Worm (Caenorhabditis elegans): ENCODE measurements around the gene dct-6.

- TF ChIP-seq mep-1 (tag; optimal IDR thresholded peaks at IDR 0.05) (no peak), ets-5 (GFP tag; IDR thresholded peaks at IDR 0.05) (no peak), unc-130 (tag; optimal IDR thresholded peaks at IDR 0.05) (no peak), lin-15B (tag; optimal IDR thresholded peaks at IDR 0.05) (no peak)
These were observed 45.0 kb upstream of the dct-6 start for ce11 chrIII:5921067-5921678.

Data from whole organism, L1 larva.